Worm (Caenorhabditis elegans) whole organism, L4/young adult: ENCODE data around the gene fbxc-34.
"Not testable (repeated sequence)": the region's sequence is repeated elsewhere in the genome, so short reads cannot be mapped to it uniquely, and the experiment has no call there.

Experiments used
- W03F9.2 ChIP-seq: fragments of 150-350 bp; optimal IDR thresholded peaks from 2 replicates; lab custom pipeline; 2014; ENCODE audit warnings: missing biosample characterization, missing genetic modification characterization
- dao-5 ChIP-seq: sonication (generic microtip); optimal IDR thresholded peaks from 2 replicates; lab custom pipeline; 2016; ENCODE audit warnings: missing genotype, missing genetic modification characterization, moderate library complexity, missing compliant biosample characterization
- him-1 ChIP-seq: sonication (generic microtip); optimal IDR thresholded peaks from 2 replicates; lab custom pipeline; 2016; ENCODE audit warnings: missing genotype, missing genetic modification reagents, missing genetic modification characterization, missing compliant biosample characterization

The fbxc-34 gene

ce11 chrII:968106-968505, 37.1 kb downstream of the fbxc-34 start, which contains the start of gene C32B5.6:
Gene C32B5.6, plus strand, starts transcription at chrII:968406.
- TF ChIP-seq him-1 (tag; lab: Kevin White, UChicago); W03F9.2; dao-5 (tag; lab: Kevin White, UChicago): not testable (repeated sequence)

- TF ChIP-seq dao-5 (tag; lab: Kevin White, UChicago), result no peak
- no peak for TF ChIP-seq W03F9.2
- TF ChIP-seq him-1 (tag; lab: Kevin White, UChicago), result no peak
These were observed 41.9 kb downstream of the fbxc-34 start, which contains the start of gene C32B5.15 for ce11 chrII:972850-973249. Gene C32B5.15, minus strand, starts transcription at chrII:972950.

ce11 chrII:973999-974398, 43.0 kb downstream of the fbxc-34 start, which contains the start of gene fbxc-14:
Gene fbxc-14, plus strand, starts transcription at chrII:974299.
- no peak for TF ChIP-seq W03F9.2
- TF ChIP-seq dao-5 (tag; lab: Kevin White, UChicago), result no peak
- TF ChIP-seq him-1 (tag; lab: Kevin White, UChicago), result no peak

- no peak for TF ChIP-seq W03F9.2
- no peak for TF ChIP-seq dao-5 (tag; lab: Kevin White, UChicago)
- no peak for TF ChIP-seq him-1 (tag; lab: Kevin White, UChicago)
These were observed 48.2 kb downstream of the fbxc-34 start, which contains the start of the genes fbxc-17 and fbxc-15 for ce11 chrII:979135-979534. Gene fbxc-17, minus strand, starts transcription at chrII:979235. Gene fbxc-15, plus strand, starts transcription at chrII:979423.
